Worm (Caenorhabditis elegans) whole organism, L2 larva: Measurements from ENCODE around the gene ZK836.3.

ENCODE experiments used
- alr-1 ChIP-seq: fragments of 150-350 bp; optimal IDR thresholded peaks from 2 replicates; lab custom pipeline; 2014; ENCODE audit warnings: missing biosample characterization, missing genetic modification characterization
- ceh-16 ChIP-seq: fragments of 150-350 bp; optimal IDR thresholded peaks from 2 replicates; lab custom pipeline; 2014; ENCODE audit warnings: missing biosample characterization, missing genetic modification characterization
- ceh-82 ChIP-seq: fragments of 150-350 bp; optimal IDR thresholded peaks from 2 replicates; lab custom pipeline; 2014; ENCODE audit warnings: missing biosample characterization, missing genetic modification characterization
- lin-39 ChIP-seq: fragments of 150-350 bp; optimal IDR thresholded peaks from 2 replicates; lab custom pipeline; 2014; ENCODE audit warnings: missing biosample characterization, missing genetic modification reagents, missing genetic modification characterization
- lsy-2 ChIP-seq, 2 experiments: fragments of 150-350 bp in 1 of 2; sonication (generic microtip) in 1 of 2; optimal IDR thresholded peaks; 2 replicates each; lab custom pipeline; 2014 to 2017; ENCODE audit warnings: missing biosample characterization in 2 of 2, missing genetic modification characterization in 2 of 2
- mdl-1 ChIP-seq, 2 experiments: fragments of 150-350 bp in 1 of 2; sonication (generic microtip) in 1 of 2; optimal IDR thresholded peaks; 2 replicates each; lab custom pipeline; 2017; ENCODE audit warnings: missing biosample characterization in 2 of 2, missing genetic modification characterization in 2 of 2
- nhr-11 ChIP-seq: fragments of 150-350 bp; optimal IDR thresholded peaks from 2 replicates; lab custom pipeline; 2014; ENCODE audit warnings: missing biosample characterization, missing genetic modification characterization
- nhr-12 ChIP-seq: fragments of 150-350 bp; optimal IDR thresholded peaks from 2 replicates; lab custom pipeline; 2014; ENCODE audit warnings: missing biosample characterization, missing genetic modification characterization
- nhr-237 ChIP-seq: fragments of 150-350 bp; optimal IDR thresholded peaks from 2 replicates; lab custom pipeline; 2014; ENCODE audit warnings: missing biosample characterization, missing genetic modification characterization
- skn-1 ChIP-seq: sonication (generic microtip); optimal IDR thresholded peaks from 2 replicates; lab custom pipeline; 2017; ENCODE audit warnings: missing biosample characterization, missing genetic modification characterization
- snpc-4 ChIP-seq: fragments of 150-350 bp; optimal IDR thresholded peaks from 2 replicates; lab custom pipeline; 2014; ENCODE audit warnings: missing biosample characterization, missing genetic modification characterization
- unc-39 ChIP-seq: fragments of 150-350 bp; optimal IDR thresholded peaks from 2 replicates; lab custom pipeline; 2014; ENCODE audit warnings: missing biosample characterization, missing genetic modification characterization
- unc-62 ChIP-seq: fragments of 150-350 bp; optimal IDR thresholded peaks from 2 replicates; lab custom pipeline; 2014; ENCODE audit warnings: missing biosample characterization, missing genetic modification reagents, missing genetic modification characterization

DNA sequence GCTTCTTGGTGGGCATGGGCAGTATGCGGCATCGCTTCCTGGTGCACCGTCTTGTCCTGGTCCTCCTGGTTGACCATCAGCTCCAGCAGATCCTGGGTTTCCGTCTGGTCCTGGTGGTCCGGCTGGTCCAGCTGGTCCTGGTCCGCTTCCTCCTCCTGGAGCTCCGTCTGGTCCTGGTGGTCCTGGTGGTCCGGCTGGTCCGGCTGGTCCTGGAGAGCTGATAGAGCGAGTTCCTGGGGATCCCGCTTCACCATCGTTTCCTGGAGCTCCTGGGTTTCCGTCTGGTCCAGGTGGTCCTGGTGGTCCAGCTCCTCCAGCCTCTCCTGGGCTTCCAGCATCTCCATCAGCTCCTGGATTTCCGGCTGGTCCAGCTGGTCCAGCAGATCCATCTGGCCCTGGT lies 28.7 kb downstream of the ZK836.3 start:
- TF ChIP-seq ceh-82 (tag; lab: Kevin White, UChicago) (no peak), unc-62 (GFP tag; lab: Kevin White, UChicago) (no peak), nhr-11 (tag; lab: Kevin White, UChicago) (no peak), nhr-237 (tag; lab: Kevin White, UChicago) (no peak), mdl-1 (tag; optimal IDR thresholded peaks at IDR 0.05; lab: Kevin White, UChicago) (no peak), snpc-4 (tag; lab: Kevin White, UChicago) (no peak), alr-1 (no peak), skn-1 (tag; lab: Kevin White, UChicago) (no peak), lin-39 (tag; lab: Kevin White, UChicago) (no peak), ceh-16 (no peak), nhr-12 (tag; lab: Kevin White, UChicago) (no peak), unc-39 (tag; lab: Kevin White, UChicago) (no peak), lsy-2 (tag; optimal IDR thresholded peaks at IDR 0.05; lab: Kevin White, UChicago) (no peak)
